Worm (Caenorhabditis elegans) whole organism, young adult: ENCODE measurements around the gene Y39A1A.10.

ENCODE experiments used
- B0019.2 ChIP-seq: fragments of 200-800 bp; sonication (Bioruptor generic); conservative IDR thresholded peaks from 2 replicates; pipeline ENCODE4 v1.3.6; 2022; ENCODE audit warnings: missing genetic modification reagents, missing genetic modification characterization, missing compliant biosample characterization
- B0261.1 ChIP-seq: sonication (generic microtip); optimal IDR thresholded peaks from 2 replicates; lab custom pipeline; 2016; ENCODE audit warnings: mild to moderate bottlenecking, missing genetic modification characterization, moderate library complexity, missing compliant biosample characterization
- D2030.7 ChIP-seq: fragments of 200-800 bp; sonication (Bioruptor generic); IDR thresholded peaks from 2 replicates; pipeline ENCODE4 v1.3.6; 2022; ENCODE audit warnings: missing genetic modification reagents, missing genetic modification characterization, missing compliant biosample characterization
- F37B4.10 ChIP-seq: fragments of 200-800 bp; sonication (Bioruptor generic); IDR thresholded peaks from 2 replicates; pipeline ENCODE4 v1.3.6; 2022; ENCODE audit warnings: missing genetic modification characterization, missing compliant biosample characterization
- F57A8.1 ChIP-seq: fragments of 200-800 bp; sonication (Bioruptor generic); optimal IDR thresholded peaks from 2 replicates; lab custom pipeline; 2018; ENCODE audit warnings: mild to moderate bottlenecking, missing genetic modification characterization, moderate library complexity, missing compliant biosample characterization
- T07F8.4 ChIP-seq: sonication (generic microtip); optimal IDR thresholded peaks from 2 replicates; lab custom pipeline; 2016; ENCODE audit warnings: mild to moderate bottlenecking, missing genetic modification characterization, moderate library complexity, missing compliant biosample characterization
- T26A5.8 ChIP-seq: sonication (generic microtip); optimal IDR thresholded peaks from 2 replicates; lab custom pipeline; 2016; ENCODE audit warnings: missing genetic modification characterization, missing compliant biosample characterization
- Y53G8AR.9 ChIP-seq: fragments of 200-800 bp; sonication (Bioruptor generic); conservative IDR thresholded peaks from 2 replicates; pipeline ENCODE4 v1.3.6; 2022; ENCODE audit warnings: missing genetic modification reagents, missing genetic modification characterization, missing compliant biosample characterization
- Y79H2A.3 ChIP-seq: fragments of 200-800 bp; sonication (Bioruptor generic); conservative IDR thresholded peaks from 2 replicates; pipeline ENCODE4 v1.3.6; 2022; ENCODE audit warnings: missing genetic modification reagents, missing genetic modification characterization, missing compliant biosample characterization
- ZK185.1 ChIP-seq: sonication (generic microtip); optimal IDR thresholded peaks from 2 replicates; lab custom pipeline; 2016; ENCODE audit warnings: mild to moderate bottlenecking, missing genetic modification characterization, missing compliant biosample characterization; ENCODE audit not compliant: poor library complexity, severe bottlenecking
- ama-1 ChIP-seq, 3 experiments: fragments of 150-350 bp in 1 of 3; sonication (generic microtip) in 2 of 3; optimal IDR thresholded peaks; 2 replicates each; lab custom pipeline; 2014 to 2018; ENCODE audit warnings: missing biosample characterization in 2 of 3, missing genetic modification characterization in 2 of 3, missing genetic modification reagents in 2 of 3
- attf-3 ChIP-seq: fragments of 200-800 bp; sonication (Bioruptor generic); conservative IDR thresholded peaks from 2 replicates; pipeline ENCODE4 v1.3.6; 2022; ENCODE audit warnings: missing genetic modification reagents, missing genetic modification characterization, missing compliant biosample characterization
- attf-6 ChIP-seq: fragments of 200-800 bp; sonication (Bioruptor generic); IDR thresholded peaks from 2 replicates; pipeline ENCODE4 v1.3.6; 2022; ENCODE audit warnings: missing genetic modification reagents, missing genetic modification characterization, missing compliant biosample characterization
- bed-1 ChIP-seq: fragments of 200-800 bp; sonication (Bioruptor generic); IDR thresholded peaks from 2 replicates; pipeline ENCODE4 v1.3.6; 2022; ENCODE audit warnings: missing genetic modification reagents, missing genetic modification characterization, missing compliant biosample characterization
- ceh-100 ChIP-seq: fragments of 200-800 bp; sonication (Bioruptor generic); IDR thresholded peaks from 2 replicates; pipeline ENCODE4 v1.3.6; 2022; ENCODE audit warnings: missing genetic modification reagents, missing genetic modification characterization, missing compliant biosample characterization
- ceh-27 ChIP-seq: fragments of 200-800 bp; sonication (Bioruptor generic); optimal IDR thresholded peaks from 2 replicates; lab custom pipeline; 2018; ENCODE audit warnings: mild to moderate bottlenecking, missing genetic modification characterization, moderate library complexity, missing compliant biosample characterization
- ceh-58 ChIP-seq: fragments of 200-800 bp; sonication (Bioruptor generic); IDR thresholded peaks from 2 replicates; pipeline ENCODE4 v1.3.6; 2022; ENCODE audit warnings: missing genetic modification characterization, missing compliant biosample characterization
- ceh-91 ChIP-seq: fragments of 200-800 bp; sonication (Bioruptor generic); IDR thresholded peaks from 2 replicates; pipeline ENCODE4 v1.3.6; 2022; ENCODE audit warnings: missing genetic modification reagents, missing genetic modification characterization, missing compliant biosample characterization
- die-1 ChIP-seq: sonication (generic microtip); optimal IDR thresholded peaks from 2 replicates; lab custom pipeline; 2016; ENCODE audit warnings: missing genotype, mild to moderate bottlenecking, missing genetic modification characterization, missing compliant biosample characterization
- dpff-1 ChIP-seq: sonication (generic microtip); optimal IDR thresholded peaks from 2 replicates; lab custom pipeline; 2017; ENCODE audit warnings: mild to moderate bottlenecking, missing genetic modification characterization, missing compliant biosample characterization
- efl-1 ChIP-seq: fragments of 150-350 bp; optimal IDR thresholded peaks from 2 replicates; lab custom pipeline; 2014; ENCODE audit warnings: missing biosample characterization, missing genetic modification reagents, missing genetic modification characterization
- egl-44 ChIP-seq: fragments of 200-800 bp; sonication (Bioruptor generic); IDR thresholded peaks from 2 replicates; pipeline ENCODE4 v1.3.6; 2022; ENCODE audit warnings: missing genetic modification reagents, missing genetic modification characterization, missing compliant biosample characterization
- him-1 ChIP-seq: sonication (generic microtip); optimal IDR thresholded peaks from 2 replicates; lab custom pipeline; 2016; ENCODE audit warnings: missing genotype, missing genetic modification reagents, missing genetic modification characterization, missing compliant biosample characterization
- hlh-12 ChIP-seq: sonication (generic microtip); optimal IDR thresholded peaks from 2 replicates; lab custom pipeline; 2016; ENCODE audit warnings: missing genetic modification characterization, missing compliant biosample characterization
- hsf-1 ChIP-seq: fragments of 200-800 bp; sonication (Bioruptor generic); IDR thresholded peaks from 2 replicates; pipeline ENCODE4 v1.3.6; 2022; ENCODE audit warnings: missing genetic modification reagents, missing genetic modification characterization, missing compliant biosample characterization
- let-526 ChIP-seq: fragments of 200-800 bp; sonication (Bioruptor generic); IDR thresholded peaks from 2 replicates; pipeline ENCODE4 v1.3.6; 2022; ENCODE audit warnings: missing genetic modification reagents, missing genetic modification characterization, missing compliant biosample characterization
- lin-26 ChIP-seq: fragments of 200-800 bp; sonication (Bioruptor generic); IDR thresholded peaks from 2 replicates; pipeline ENCODE4 v1.3.6; 2022; ENCODE audit warnings: missing genetic modification reagents, missing genetic modification characterization, missing compliant biosample characterization
- lin-35 ChIP-seq, 3 experiments: fragments of 150-350 bp in 2 of 3; sonication (generic microtip) in 1 of 3; optimal IDR thresholded peaks; 2 replicates each; lab custom pipeline; 2014 to 2018; ENCODE audit warnings: missing biosample characterization in 3 of 3, missing genetic modification characterization in 3 of 3, missing genetic modification reagents in 3 of 3
- lin-54 ChIP-seq: fragments of 200-800 bp; sonication (Bioruptor generic); optimal IDR thresholded peaks from 2 replicates; lab custom pipeline; 2018; ENCODE audit warnings: mild to moderate bottlenecking, missing genetic modification characterization, missing compliant biosample characterization
- lsl-1 ChIP-seq: fragments of 200-800 bp; sonication (Bioruptor generic); optimal IDR thresholded peaks from 2 replicates; lab custom pipeline; 2018; ENCODE audit warnings: mild to moderate bottlenecking, missing genetic modification characterization, moderate library complexity, missing compliant biosample characterization
- lsy-27 ChIP-seq: sonication (generic microtip); optimal IDR thresholded peaks from 2 replicates; lab custom pipeline; 2017; ENCODE audit warnings: missing genetic modification characterization, mild to moderate bottlenecking, missing compliant biosample characterization, antibody characterized with exemption, missing genotype, borderline replicate concordance; ENCODE audit not compliant: insufficient read depth
- madf-8 ChIP-seq: fragments of 200-800 bp; sonication (Bioruptor generic); conservative IDR thresholded peaks from 2 replicates; pipeline ENCODE4 v1.3.6; 2022; ENCODE audit warnings: missing genetic modification reagents, missing genetic modification characterization, missing compliant biosample characterization
- mcd-1 ChIP-seq: fragments of 200-800 bp; sonication (Bioruptor generic); IDR thresholded peaks from 2 replicates; pipeline ENCODE4 v1.3.6; 2022; ENCODE audit warnings: missing genetic modification reagents, missing genetic modification characterization, missing compliant biosample characterization
- mel-28 ChIP-seq: sonication (generic microtip); optimal IDR thresholded peaks from 2 replicates; lab custom pipeline; 2016; ENCODE audit warnings: borderline replicate concordance, mild to moderate bottlenecking, missing genetic modification characterization, missing compliant biosample characterization
- nhr-179 ChIP-seq: sonication (generic microtip); optimal IDR thresholded peaks from 2 replicates; lab custom pipeline; 2016; ENCODE audit warnings: mild to moderate bottlenecking, missing genetic modification characterization, missing compliant biosample characterization
- nhr-90 ChIP-seq: sonication (generic microtip); optimal IDR thresholded peaks from 2 replicates; lab custom pipeline; 2016; ENCODE audit warnings: missing genotype, mild to moderate bottlenecking, missing genetic modification characterization, missing compliant biosample characterization
- rec-8 ChIP-seq, 2 experiments: sonication (generic microtip); optimal IDR thresholded peaks; 2 replicates each; lab custom pipeline; 2016; ENCODE audit warnings: mild to moderate bottlenecking in 2 of 2, missing genetic modification characterization in 2 of 2, missing genetic modification reagents in 2 of 2, missing genotype in 2 of 2, missing biosample characterization in 1 of 2, missing compliant biosample characterization in 1 of 2, moderate library complexity in 1 of 2
- snpc-1.1 ChIP-seq: sonication (generic microtip); optimal IDR thresholded peaks from 2 replicates; lab custom pipeline; 2017; ENCODE audit warnings: missing genetic modification characterization, mild to moderate bottlenecking, missing compliant biosample characterization, antibody characterized with exemption, moderate library complexity, missing genotype, missing genetic modification reagents; ENCODE audit not compliant: insufficient read depth
- snpc-4 ChIP-seq, 5 experiments: fragments of 150-350 bp in 1 of 5; sonication (generic microtip) in 4 of 5; optimal IDR thresholded peaks; 2 replicates each; lab custom pipeline; 2014 to 2018; ENCODE audit warnings: missing genetic modification characterization in 5 of 5, missing biosample characterization in 3 of 5, antibody characterized with exemption in 2 of 5, mild to moderate bottlenecking in 2 of 5, missing compliant biosample characterization in 2 of 5, missing genotype in 2 of 5, moderate library complexity in 2 of 5, missing genetic modification reagents in 1 of 5
- sptf-2 ChIP-seq: fragments of 200-800 bp; sonication (Bioruptor generic); optimal IDR thresholded peaks from 2 replicates; lab custom pipeline; 2018; ENCODE audit warnings: mild to moderate bottlenecking, missing genetic modification characterization, missing compliant biosample characterization
- unc-130 ChIP-seq: sonication (generic microtip); optimal IDR thresholded peaks from 2 replicates; lab custom pipeline; 2016; ENCODE audit warnings: missing genetic modification reagents, missing genetic modification characterization, missing compliant biosample characterization
- unc-62 ChIP-seq: fragments of 150-350 bp; optimal IDR thresholded peaks from 2 replicates; lab custom pipeline; 2014; ENCODE audit warnings: missing biosample characterization, missing genetic modification reagents, missing genetic modification characterization
- xnd-1 ChIP-seq: sonication (generic microtip); optimal IDR thresholded peaks from 2 replicates; lab custom pipeline; 2016; ENCODE audit warnings: missing genotype, missing genetic modification reagents, missing genetic modification characterization, missing compliant biosample characterization
- ztf-18 ChIP-seq: sonication (generic microtip); optimal IDR thresholded peaks from 2 replicates; lab custom pipeline; 2016; ENCODE audit warnings: missing genotype, mild to moderate bottlenecking, missing genetic modification characterization, missing compliant biosample characterization
- ztf-22 ChIP-seq: fragments of 200-800 bp; sonication (Bioruptor generic); optimal IDR thresholded peaks from 2 replicates; lab custom pipeline; 2018; ENCODE audit warnings: mild to moderate bottlenecking, missing genetic modification characterization, moderate library complexity, missing compliant biosample characterization
- ztf-26 ChIP-seq: sonication (generic microtip); optimal IDR thresholded peaks from 2 replicates; lab custom pipeline; 2017; ENCODE audit warnings: missing genetic modification characterization, missing compliant biosample characterization
- ztf-3 ChIP-seq: fragments of 200-800 bp; sonication (Bioruptor generic); optimal IDR thresholded peaks from 2 replicates; lab custom pipeline; 2018; ENCODE audit warnings: mild to moderate bottlenecking, missing genetic modification characterization, missing compliant biosample characterization

Y39A1A.10 gene

DNA sequence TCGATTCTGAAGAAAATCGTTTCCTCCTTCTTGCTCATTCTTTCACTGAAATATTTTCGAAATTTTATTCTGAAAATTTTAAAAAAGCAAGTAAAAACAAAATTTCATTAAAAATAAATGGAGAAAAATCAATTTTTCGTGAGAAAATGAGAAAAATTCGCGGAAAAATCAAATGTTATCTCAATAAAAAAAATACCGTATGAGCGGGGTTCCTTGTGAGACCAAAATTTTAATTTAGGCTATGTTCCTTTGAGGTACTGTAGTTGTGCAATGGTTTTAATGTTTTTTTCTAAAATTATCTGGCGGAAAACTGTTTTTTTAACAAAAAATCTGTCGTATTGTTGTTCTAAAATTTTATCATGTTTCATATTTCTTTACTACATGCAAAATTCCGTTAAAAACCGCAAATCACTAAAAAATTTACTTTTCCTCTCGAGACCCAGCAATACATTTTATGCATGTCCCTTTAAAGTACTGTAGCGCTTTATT is 32.3 kb upstream of the Y39A1A.10 start, which contains the start of gene epg-6:
TSS of gene epg-6 (minus strand) at position 51 of the 489 bp plus-strand sequence.
- TF ChIP-seq snpc-1.1 (peak; percentile 17), D2030.7 (GFP tag; lab: Robert Waterston, UW) (peak; percentile 74), mcd-1 (GFP tag; lab: Robert Waterston, UW) (no peak), hlh-12 (tag; lab: Kevin White, UChicago) (no peak), dpff-1 (tag; lab: Kevin White, UChicago) (no peak), T07F8.4 (tag; lab: Kevin White, UChicago) (no peak), nhr-90 (tag; lab: Kevin White, UChicago) (no peak), ceh-27 (GFP tag; lab: Kevin White, UChicago) (no peak), egl-44 (GFP tag; lab: Robert Waterston, UW) (no peak), xnd-1 (tag; lab: Kevin White, UChicago) (peak; percentile 94), lsl-1 (GFP tag; lab: Kevin White, UChicago) (peak; percentile 99), B0261.1 (tag; lab: Kevin White, UChicago) (no peak), lin-35 (GFP tag; optimal IDR thresholded peaks at IDR 0.05; lab: Kevin White, UChicago) (no peak), T26A5.8 (tag; lab: Kevin White, UChicago) (no peak), ztf-18 (tag; lab: Kevin White, UChicago) (no peak), lin-54 (GFP tag; lab: Kevin White, UChicago) (peak; percentile 54), him-1 (peak; percentile 50), ceh-91 (peak; percentile 84), attf-3 (GFP tag; lab: Robert Waterston, UW) (no peak), nhr-179 (no peak), ztf-22 (no peak), Y53G8AR.9 (GFP tag; lab: Robert Waterston, UW) (no peak), F37B4.10 (GFP tag; lab: Robert Waterston, UW) (no peak), madf-8 (peak; percentile 82), unc-130 (GFP tag; lab: Kevin White, UChicago) (peak; percentile 19), let-526 (GFP tag; lab: Robert Waterston, UW) (no peak), hsf-1 (GFP tag; lab: Robert Waterston, UW) (0 out of 2 replicates have a peak, but pooled peaks have one; percentile 28), unc-62 (GFP tag; lab: Kevin White, UChicago) (no peak), ztf-3 (no peak), lin-26 (no peak), efl-1 (GFP tag; lab: Kevin White, UChicago) (peak; percentile 75), ztf-26 (no peak), ama-1 (optimal IDR thresholded peaks at IDR 0.05; lab: Kevin White, UChicago) (no peak), ama-1 (GFP tag; optimal IDR thresholded peaks at IDR 0.05; lab: Kevin White, UChicago) (no peak), B0019.2 (no peak), mel-28 (tag; lab: Kevin White, UChicago) (no peak), die-1 (no peak), attf-6 (GFP tag; lab: Robert Waterston, UW) (no peak), sptf-2 (no peak), ceh-58 (GFP tag; lab: Robert Waterston, UW) (no peak), F57A8.1 (GFP tag; lab: Kevin White, UChicago) (no peak), snpc-4 (GFP tag; optimal IDR thresholded peaks at IDR 0.05; lab: Kevin White, UChicago) (no peak), snpc-4 (tag; optimal IDR thresholded peaks at IDR 0.05; lab: Kevin White, UChicago) (peak in 1 of 4 experiments; percentile 0), ceh-100 (GFP tag; lab: Robert Waterston, UW) (no peak), bed-1 (GFP tag; lab: Robert Waterston, UW) (no peak), lsy-27 (tag; lab: Kevin White, UChicago) (no peak), rec-8 (tag; optimal IDR thresholded peaks at IDR 0.05; lab: Kevin White, UChicago) (no peak), ZK185.1 (tag; lab: Kevin White, UChicago) (no peak), Y79H2A.3 (0 out of 2 replicates have a peak, but pooled peaks have one; percentile 26)
